Fruit fly (Drosophila melanogaster) whole organism, embryonic: ENCODE data around the gene Men.

Experiments used
- Bgb ChIP-seq: fragments of 200-800 bp; sonication (Bioruptor generic); IDR thresholded peaks from 2 replicates; pipeline ENCODE4 v1.3.6; 2022; ENCODE audit warnings: missing biosample characterization, missing genetic modification characterization; ENCODE audit not compliant: partially characterized antibody
- CG10209 ChIP-seq: fragments of 200-800 bp; sonication (Bioruptor generic); optimal IDR thresholded peaks from 3 replicates; lab custom pipeline; 2017; ENCODE audit warnings: missing biosample characterization, mild to moderate bottlenecking, missing genetic modification characterization, missing genetic modification reagents
- CG11247 ChIP-seq: fragments of 200-800 bp; sonication (Bioruptor generic); IDR thresholded peaks from 2 replicates; pipeline ENCODE4 v1.3.6; 2022; ENCODE audit warnings: missing biosample characterization, missing genetic modification characterization
- CG1233 ChIP-seq: fragments of 200-800 bp; sonication (Bioruptor generic); optimal IDR thresholded peaks from 4 replicates; lab custom pipeline; 2018; ENCODE audit warnings: missing biosample characterization, mild to moderate bottlenecking, missing genetic modification characterization
- CG15269 ChIP-seq: fragments of 200-800 bp; sonication (Bioruptor generic); optimal IDR thresholded peaks from 2 replicates; lab custom pipeline; 2018; ENCODE audit warnings: missing biosample characterization, mild to moderate bottlenecking, missing genetic modification characterization, moderate library complexity
- CG15514 ChIP-seq: fragments of 200-800 bp; sonication (Bioruptor generic); optimal IDR thresholded peaks from 3 replicates; lab custom pipeline; 2017; ENCODE audit warnings: missing biosample characterization, missing genetic modification characterization, mild to moderate bottlenecking, moderate library complexity, missing genetic modification reagents
- CG16863 ChIP-seq: fragments of 200-800 bp; sonication (Bioruptor generic); optimal IDR thresholded peaks from 3 replicates; lab custom pipeline; 2016; ENCODE audit warnings: missing biosample characterization, missing genetic modification characterization
- CG2889 ChIP-seq: fragments of 200-800 bp; sonication (Bioruptor generic); IDR thresholded peaks from 3 replicates; pipeline ENCODE4 v1.3.6; 2022; ENCODE audit warnings: missing biosample characterization, missing genetic modification characterization
- CG30020 ChIP-seq: fragments of 200-800 bp; optimal IDR thresholded peaks from 2 replicates; lab custom pipeline; 2019; ENCODE audit warnings: missing biosample characterization, mild to moderate bottlenecking, missing genetic modification characterization, moderate library complexity
- CG3995 ChIP-seq: fragments of 200-800 bp; sonication (Bioruptor generic); optimal IDR thresholded peaks from 3 replicates; lab custom pipeline; 2016; ENCODE audit warnings: missing biosample characterization, missing genetic modification characterization
- CG4707 ChIP-seq: fragments of 200-800 bp; sonication (Bioruptor generic); optimal IDR thresholded peaks from 2 replicates; lab custom pipeline; 2018; ENCODE audit warnings: missing biosample characterization, mild to moderate bottlenecking, missing genetic modification characterization, moderate library complexity
- CG5245 ChIP-seq: fragments of 200-800 bp; sonication (Bioruptor generic); optimal IDR thresholded peaks from 3 replicates; lab custom pipeline; 2016; ENCODE audit warnings: missing biosample characterization, missing genetic modification characterization
- CG6683 ChIP-seq: fragments of 200-800 bp; sonication (Bioruptor generic); optimal IDR thresholded peaks from 2 replicates; lab custom pipeline; 2017; ENCODE audit warnings: missing biosample characterization, mild to moderate bottlenecking, missing genetic modification characterization, missing genetic modification reagents
- CG7786 ChIP-seq: fragments of 200-800 bp; sonication (Bioruptor generic); optimal IDR thresholded peaks from 2 replicates; lab custom pipeline; 2016; ENCODE audit warnings: missing biosample characterization, missing genetic modification characterization
- CG8478 ChIP-seq: fragments of >200 bp; optimal IDR thresholded peaks from 2 replicates; lab custom pipeline; 2018
- Deaf1 ChIP-seq: fragments of 200-800 bp; optimal IDR thresholded peaks from 3 replicates; lab custom pipeline; 2019; ENCODE audit warnings: missing biosample characterization, mild to moderate bottlenecking, missing genetic modification characterization, moderate library complexity
- Fer1 ChIP-seq: fragments of 200-800 bp; sonication (Bioruptor generic); optimal IDR thresholded peaks from 2 replicates; lab custom pipeline; 2017; ENCODE audit warnings: missing biosample characterization, mild to moderate bottlenecking, missing genetic modification characterization
- H15 ChIP-seq: fragments of 200-800 bp; sonication (Bioruptor generic); IDR thresholded peaks from 3 replicates; pipeline ENCODE4 v1.3.6; 2022; ENCODE audit warnings: missing biosample characterization, missing genetic modification characterization
- H2.0 ChIP-seq: fragments of 200-800 bp; sonication (Bioruptor generic); IDR thresholded peaks from 2 replicates; pipeline ENCODE4 v1.3.6; 2022; ENCODE audit warnings: missing biosample characterization, missing genetic modification characterization
- HLHmδ ChIP-seq: fragments of 200-800 bp; sonication (Bioruptor generic); optimal IDR thresholded peaks from 2 replicates; lab custom pipeline; 2018; ENCODE audit warnings: missing biosample characterization, mild to moderate bottlenecking, missing genetic modification characterization, moderate library complexity
- NC2α ChIP-seq: fragments of 200-800 bp; sonication (Bioruptor generic); optimal IDR thresholded peaks from 2 replicates; lab custom pipeline; 2016; ENCODE audit warnings: missing biosample characterization, missing genetic modification characterization
- NK7.1 ChIP-seq: fragments of 200-800 bp; sonication (Bioruptor generic); optimal IDR thresholded peaks from 3 replicates; lab custom pipeline; 2016; ENCODE audit warnings: missing biosample characterization, missing genetic modification characterization
- Sin3A ChIP-seq: fragments of >200 bp; optimal IDR thresholded peaks from 2 replicates; lab custom pipeline; 2018
- Trl ChIP-seq, 3 experiments: fragments of >200 bp in 2 of 3; fragments of 200-800 bp in 1 of 3; sonication (Bioruptor generic) in 1 of 3; optimal IDR thresholded peaks; 2 replicates in 1 of 3; 3 replicates in 2 of 3; lab custom pipeline; 2016 to 2017; ENCODE audit warnings: missing biosample characterization in 1 of 3, missing genetic modification characterization in 1 of 3
- bbx ChIP-seq: fragments of 200-800 bp; sonication (Bioruptor generic); IDR thresholded peaks from 2 replicates; pipeline ENCODE4 v1.3.6; 2022; ENCODE audit warnings: missing biosample characterization, missing genetic modification characterization; ENCODE audit not compliant: partially characterized antibody
- crc ChIP-seq: fragments of 200-800 bp; sonication (Bioruptor generic); optimal IDR thresholded peaks from 2 replicates; lab custom pipeline; 2016; ENCODE audit warnings: missing biosample characterization, missing genetic modification characterization
- cwo ChIP-seq: fragments of 200-800 bp; sonication (Bioruptor generic); optimal IDR thresholded peaks from 3 replicates; lab custom pipeline; 2017; ENCODE audit warnings: missing biosample characterization, missing genetic modification characterization, mild to moderate bottlenecking, moderate library complexity, missing genetic modification reagents
- dati ChIP-seq: fragments of 200-800 bp; sonication (Bioruptor generic); IDR thresholded peaks from 2 replicates; pipeline ENCODE4 v1.3.6; 2022; ENCODE audit warnings: missing biosample characterization, missing genetic modification characterization
- exex ChIP-seq: fragments of 200-800 bp; sonication (Bioruptor generic); optimal IDR thresholded peaks from 4 replicates; lab custom pipeline; 2018; ENCODE audit warnings: missing biosample characterization, mild to moderate bottlenecking, missing genetic modification characterization, moderate library complexity
- fd102C ChIP-seq: fragments of 200-800 bp; sonication (Bioruptor generic); optimal IDR thresholded peaks from 2 replicates; lab custom pipeline; 2018; ENCODE audit warnings: missing biosample characterization, mild to moderate bottlenecking, missing genetic modification characterization, moderate library complexity
- grn ChIP-seq: fragments of 200-800 bp; sonication (Bioruptor generic); optimal IDR thresholded peaks from 3 replicates; lab custom pipeline; 2017; ENCODE audit warnings: missing biosample characterization, missing genetic modification characterization
- h ChIP-seq: fragments of >200 bp; optimal IDR thresholded peaks from 2 replicates; lab custom pipeline; 2017
- ind ChIP-seq: fragments of 200-800 bp; sonication (Bioruptor generic); optimal IDR thresholded peaks from 3 replicates; lab custom pipeline; 2016; ENCODE audit warnings: missing biosample characterization, missing genetic modification characterization
- kni ChIP-seq: fragments of 200-800 bp; sonication (Bioruptor generic); optimal IDR thresholded peaks from 3 replicates; lab custom pipeline; 2017; ENCODE audit warnings: mild to moderate bottlenecking, missing biosample characterization, missing genetic modification reagents, missing genetic modification characterization
- psq ChIP-seq: fragments of 200-800 bp; sonication (Bioruptor generic); optimal IDR thresholded peaks from 2 replicates; lab custom pipeline; 2017; ENCODE audit warnings: missing biosample characterization, missing genetic modification characterization
- scrt ChIP-seq: fragments of 200-800 bp; sonication (Bioruptor generic); optimal IDR thresholded peaks from 2 replicates; lab custom pipeline; 2018; ENCODE audit warnings: missing biosample characterization, mild to moderate bottlenecking, missing genetic modification characterization, moderate library complexity
- sd ChIP-seq: fragments of 200-800 bp; sonication (Bioruptor generic); optimal IDR thresholded peaks from 3 replicates; lab custom pipeline; 2018; ENCODE audit warnings: missing biosample characterization, mild to moderate bottlenecking, missing genetic modification characterization, moderate library complexity
- seq ChIP-seq: fragments of 200-800 bp; sonication (Bioruptor generic); IDR thresholded peaks from 2 replicates; pipeline ENCODE4 v1.3.6; 2022; ENCODE audit warnings: missing biosample characterization, missing genetic modification characterization
- sisA ChIP-seq: fragments of 200-800 bp; sonication (Bioruptor generic); IDR thresholded peaks from 2 replicates; pipeline ENCODE4 v1.3.6; 2022; ENCODE audit warnings: missing biosample characterization, missing genetic modification characterization
- sug ChIP-seq: fragments of 200-800 bp; optimal IDR thresholded peaks from 2 replicates; lab custom pipeline; 2019; ENCODE audit warnings: missing biosample characterization, mild to moderate bottlenecking, missing genetic modification characterization, moderate library complexity
- ttk ChIP-seq: fragments of 200-800 bp; sonication (Bioruptor generic); IDR thresholded peaks from 2 replicates; pipeline ENCODE4 v2.1.2; 2022; ENCODE audit warnings: missing biosample characterization, missing genetic modification characterization
- tup ChIP-seq: fragments of 200-800 bp; sonication (Bioruptor generic); optimal IDR thresholded peaks from 2 replicates; lab custom pipeline; 2016; ENCODE audit warnings: missing biosample characterization, mild to moderate bottlenecking, missing genetic modification characterization, moderate library complexity
- unpg ChIP-seq: fragments of 200-800 bp; sonication (Bioruptor generic); optimal IDR thresholded peaks from 3 replicates; lab custom pipeline; 2018; ENCODE audit warnings: missing biosample characterization, mild to moderate bottlenecking, missing genetic modification characterization, moderate library complexity
- usp ChIP-seq: fragments of >200 bp; optimal IDR thresholded peaks from 2 replicates; lab custom pipeline; 2017; ENCODE audit warnings: missing biosample characterization, missing genetic modification characterization
- vvl ChIP-seq: fragments of 200-800 bp; sonication (Bioruptor generic); IDR thresholded peaks from 2 replicates; pipeline ENCODE4 v1.3.6; 2022; ENCODE audit warnings: missing biosample characterization, missing genetic modification characterization
- zen ChIP-seq: fragments of 200-800 bp; sonication (Bioruptor generic); optimal IDR thresholded peaks from 3 replicates; lab custom pipeline; 2018; ENCODE audit warnings: missing biosample characterization, mild to moderate bottlenecking, missing genetic modification characterization, moderate library complexity

Gene Men

dm6 chr3R:12751027-12751426 lies 28.8 kb upstream of the Men start (continued):
- TF ChIP-seq scrt (GFP tag; lab: Kevin White, UChicago) (no peak), fd102C (GFP tag; lab: Kevin White, UChicago) (no peak), CG15514 (GFP tag; lab: Kevin White, UChicago) (no peak), CG4707 (GFP tag; lab: Kevin White, UChicago) (no peak), kni (no peak), NK7.1 (GFP tag; lab: Kevin White, UChicago) (no peak), vvl (GFP tag; lab: Robert Waterston, UW) (no peak), H2.0 (GFP tag; lab: Robert Waterston, UW) (no peak), dati (GFP tag; lab: Robert Waterston, UW) (no peak), CG11247 (GFP tag; lab: Robert Waterston, UW) (0 out of 2 replicates have a peak, but pooled peaks have one; percentile 29), CG6683 (no peak), CG10209 (GFP tag; lab: Kevin White, UChicago) (peak; percentile 24), NC2α (no peak), cwo (peak; percentile 14), sisA (0 out of 2 replicates have a peak, but pooled peaks have one; percentile 33), Sin3A (no peak), ind (GFP tag; lab: Kevin White, UChicago) (peak; percentile 17), CG5245 (no peak), CG30020 (tag; lab: Kevin White, UChicago) (no peak)

dm6 chr3R:12743580-12743979 lies 21.3 kb upstream of the Men start, which contains the start of gene Ugt37A3:
Gene Ugt37A3 (minus strand): TSS chr3R:12743680.
- TF ChIP-seq crc (GFP tag; lab: Kevin White, UChicago) (no peak), exex (peak; percentile 14)
- TF ChIP-seq, all 482 proteins: peak for 1

- no peak for TF ChIP-seq ttk (GFP tag; lab: Robert Waterston, UW)
- TF ChIP-seq sug (tag; lab: Kevin White, UChicago): peak; percentile 50
- TF ChIP-seq Sin3A: no peak
- no peak for TF ChIP-seq usp (GFP tag; lab: Kevin White, UChicago)
- TF ChIP-seq psq (GFP tag; lab: Kevin White, UChicago): no peak
- peak; percentile 47 for TF ChIP-seq Deaf1
- no peak for TF ChIP-seq HLHmδ
- no peak for TF ChIP-seq h
- TF ChIP-seq CG7786: no peak
- peak; percentile 35 for TF ChIP-seq grn (GFP tag; lab: Kevin White, UChicago)
- peak; percentile 88 for TF ChIP-seq exex
- no peak for TF ChIP-seq kni
Measured at dm6 chr3R:12739247-12739646, 17.0 kb upstream of the Men start, which contains the start of gene Ugt37A2. Gene Ugt37A2 (plus strand): TSS chr3R:12739642.

- peak; percentile 34; the same call in 1 of the 3 replicates for TF ChIP-seq H15 (GFP tag; lab: Robert Waterston, UW)
- TF ChIP-seq seq: 0 out of 2 replicates have a peak, but pooled peaks have one; percentile 19
- peak; percentile 71 for TF ChIP-seq Deaf1
- peak; percentile 8 for TF ChIP-seq sd (tag; lab: Kevin White, UChicago)
- TF ChIP-seq CG15269 (tag; lab: Kevin White, UChicago): peak; percentile 49
- TF ChIP-seq CG3995 (GFP tag; lab: Kevin White, UChicago): no peak
- no peak for TF ChIP-seq zen (tag; lab: Kevin White, UChicago)
- TF ChIP-seq Trl (optimal IDR thresholded peaks at IDR 0.05; lab: Kevin White, UChicago): no peak
- no peak for TF ChIP-seq Trl (GFP tag; optimal IDR thresholded peaks at IDR 0.05; lab: Kevin White, UChicago)
- TF ChIP-seq CG8478 (lab: Kevin White, UChicago): no peak
- no peak for TF ChIP-seq Sin3A
- TF ChIP-seq unpg (GFP tag; lab: Kevin White, UChicago): peak; percentile 32
- peak; percentile 47 for TF ChIP-seq Fer1
- TF ChIP-seq Bgb (GFP tag; lab: Robert Waterston, UW): no peak
- no peak for TF ChIP-seq CG16863 (GFP tag; lab: Kevin White, UChicago)
- TF ChIP-seq tup (GFP tag; lab: Kevin White, UChicago): no peak
- TF ChIP-seq CG2889: 0 out of 3 replicates have a peak, but pooled peaks have one; percentile 42
- peak; percentile 1 for TF ChIP-seq CG1233 (GFP tag; lab: Kevin White, UChicago)
- TF ChIP-seq NK7.1 (GFP tag; lab: Kevin White, UChicago): no peak
- no peak for TF ChIP-seq bbx
Measured at dm6 chr3R:12727944-12728649, 5.9 kb upstream of the Men start.
